Worm (Caenorhabditis elegans) whole organism, L2 larva: ENCODE results near the gene F29G9.1.

Experiments used
- R02D3.7 ChIP-seq: fragments of 150-350 bp; optimal IDR thresholded peaks from 2 replicates; lab custom pipeline; 2014; ENCODE audit warnings: missing biosample characterization, missing genetic modification characterization
- nhr-237 ChIP-seq: fragments of 150-350 bp; optimal IDR thresholded peaks from 2 replicates; lab custom pipeline; 2014; ENCODE audit warnings: missing biosample characterization, missing genetic modification characterization
- unc-39 ChIP-seq: fragments of 150-350 bp; optimal IDR thresholded peaks from 2 replicates; lab custom pipeline; 2014; ENCODE audit warnings: missing biosample characterization, missing genetic modification characterization
- unc-62 ChIP-seq: fragments of 150-350 bp; optimal IDR thresholded peaks from 2 replicates; lab custom pipeline; 2014; ENCODE audit warnings: missing biosample characterization, missing genetic modification reagents, missing genetic modification characterization

ce11 chrV:6044853-6045594, 6.1 kb downstream of the F29G9.1 start, which contains the start of gene R01B10.3:
- TF ChIP-seq unc-62 (GFP tag; lab: Kevin White, UChicago) (no peak), nhr-237 (tag; lab: Kevin White, UChicago) (no peak), R02D3.7 (tag; lab: Kevin White, UChicago) (no peak), unc-39 (no peak)
